Fruit fly (Drosophila melanogaster) Kc167 (cell line): ENCODE data around the gene mRpL46.
A peak's percentile ranks its signal among the peaks of the same experiment; 100 is the strongest.

Experiments used
- Myc ChIP-seq: fragments of >200 bp; optimal IDR thresholded peaks from 2 replicates; lab custom pipeline; 2017; ENCODE audit warnings: missing external identifiers
- Sin3A ChIP-seq: fragments of >200 bp; optimal IDR thresholded peaks from 2 replicates; lab custom pipeline; 2018; ENCODE audit warnings: missing external identifiers
- h ChIP-seq: fragments of >200 bp; optimal IDR thresholded peaks from 3 replicates; lab custom pipeline; 2018; ENCODE audit warnings: missing external identifiers
- insv ChIP-seq: fragments of >200 bp; optimal IDR thresholded peaks from 3 replicates; lab custom pipeline; 2018; ENCODE audit warnings: missing external identifiers
- psq ChIP-seq: fragments of >200 bp; optimal IDR thresholded peaks from 2 replicates; lab custom pipeline; 2017; ENCODE audit warnings: missing external identifiers
- ttk ChIP-seq: sonication (Bioruptor generic); optimal IDR thresholded peaks from 2 replicates; lab custom pipeline; 2017; ENCODE audit warnings: missing external identifiers

mRpL46 gene

DNA sequence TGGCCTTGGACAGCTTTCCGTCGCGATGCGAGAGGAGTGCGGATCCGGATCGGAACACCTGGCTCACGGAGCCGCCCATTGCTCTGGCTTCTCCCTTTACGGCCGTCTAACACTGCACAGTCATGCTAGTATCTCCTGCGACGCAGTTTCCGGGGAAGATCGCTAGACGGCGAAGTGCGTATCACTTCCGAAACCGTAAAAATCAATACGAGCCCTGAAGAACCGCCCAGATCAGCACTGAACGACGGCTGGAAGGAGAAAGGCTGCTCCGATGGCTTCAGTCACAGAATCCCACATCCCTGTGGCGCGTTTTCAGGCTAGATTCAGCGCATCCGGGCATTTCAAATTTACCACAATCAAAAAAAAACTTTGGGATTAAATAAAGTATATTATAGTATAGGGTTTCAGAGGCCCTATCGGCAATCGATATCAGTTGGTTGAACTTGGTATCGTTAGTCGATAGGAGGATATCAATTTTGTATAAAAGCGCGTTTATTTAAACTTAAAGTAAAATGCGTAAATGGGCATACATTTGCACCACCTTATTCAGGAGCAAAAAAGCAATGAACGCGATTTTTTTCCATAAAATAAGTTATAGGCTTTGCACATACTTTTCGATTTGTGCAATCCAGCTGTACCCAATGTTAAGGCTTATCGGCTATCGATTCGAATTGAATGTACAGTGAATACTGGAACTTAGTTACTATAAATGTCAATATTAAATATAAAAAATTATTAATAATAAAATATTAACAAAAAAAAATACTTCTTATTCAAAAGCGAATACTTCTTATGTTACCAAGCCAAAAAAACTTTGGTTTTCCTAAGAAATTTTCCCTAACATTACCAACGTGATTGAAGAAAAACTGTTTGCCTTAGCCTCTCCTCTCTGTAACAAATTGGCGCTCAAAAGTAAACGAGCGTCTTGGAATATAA, 2.3 kb upstream of the mRpL46 start, which contains the start of the genes CG13933 and PolD2:
CG13933 (minus strand) TSS at position 435 of the 936 bp plus-strand sequence.
PolD2 (plus strand) TSS at position 921 of the 936 bp plus-strand sequence.
- TF ChIP-seq ttk (lab: Kevin White, UChicago) = no peak
- no peak for TF ChIP-seq Myc (lab: Kevin White, UChicago)
- no peak for TF ChIP-seq insv
- TF ChIP-seq h (lab: Kevin White, UChicago) = no peak
- no peak for TF ChIP-seq Sin3A (lab: Kevin White, UChicago)
- TF ChIP-seq psq (lab: Kevin White, UChicago) = no peak

DNA sequence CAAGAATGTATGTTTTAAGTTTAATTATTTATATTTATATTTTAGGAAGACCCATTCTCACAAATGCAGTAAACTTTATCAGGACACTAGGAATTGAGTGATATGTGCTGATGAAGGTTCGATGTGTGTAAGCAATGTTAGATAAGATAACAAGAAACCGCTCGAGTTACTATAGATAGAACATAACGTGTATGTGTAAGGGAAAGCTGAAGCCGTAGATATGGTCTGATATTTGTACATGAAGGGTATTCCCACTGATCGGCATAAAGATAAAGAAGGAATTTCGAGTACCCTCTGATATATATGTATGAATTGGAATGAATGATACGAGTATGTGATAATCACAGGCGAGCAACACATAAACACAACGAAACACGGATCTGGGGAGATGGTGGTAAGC, 6.9 kb downstream of the mRpL46 start:
- TF ChIP-seq ttk (lab: Kevin White, UChicago) (no peak), insv (no peak), h (lab: Kevin White, UChicago) (no peak), Myc (lab: Kevin White, UChicago) (no peak), Sin3A (lab: Kevin White, UChicago) (no peak), psq (lab: Kevin White, UChicago) (no peak)

DNA sequence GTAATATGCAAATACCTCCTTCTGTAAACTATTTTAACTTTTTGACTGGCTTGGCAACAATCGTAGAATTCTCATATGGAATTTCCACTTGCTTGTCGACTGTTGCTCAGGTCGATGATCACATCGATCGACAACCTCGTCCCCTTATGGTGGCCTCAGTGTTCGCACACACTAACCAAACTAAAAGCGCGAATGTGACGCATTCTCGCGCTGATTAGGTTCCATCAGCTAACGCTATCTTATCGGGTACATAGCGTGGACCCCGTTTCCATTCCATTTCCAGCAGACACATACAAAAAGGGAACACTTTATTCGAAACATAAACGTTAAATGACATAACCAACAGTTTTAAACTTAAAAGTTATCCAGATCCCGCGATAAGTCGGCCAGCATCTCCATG, 12.1 kb downstream of the mRpL46 start:
- TF ChIP-seq h (lab: Kevin White, UChicago) (no peak), Myc (lab: Kevin White, UChicago) (no peak), Sin3A (lab: Kevin White, UChicago) (no peak), ttk (lab: Kevin White, UChicago) (no peak), insv (no peak), psq (lab: Kevin White, UChicago) (no peak)

DNA sequence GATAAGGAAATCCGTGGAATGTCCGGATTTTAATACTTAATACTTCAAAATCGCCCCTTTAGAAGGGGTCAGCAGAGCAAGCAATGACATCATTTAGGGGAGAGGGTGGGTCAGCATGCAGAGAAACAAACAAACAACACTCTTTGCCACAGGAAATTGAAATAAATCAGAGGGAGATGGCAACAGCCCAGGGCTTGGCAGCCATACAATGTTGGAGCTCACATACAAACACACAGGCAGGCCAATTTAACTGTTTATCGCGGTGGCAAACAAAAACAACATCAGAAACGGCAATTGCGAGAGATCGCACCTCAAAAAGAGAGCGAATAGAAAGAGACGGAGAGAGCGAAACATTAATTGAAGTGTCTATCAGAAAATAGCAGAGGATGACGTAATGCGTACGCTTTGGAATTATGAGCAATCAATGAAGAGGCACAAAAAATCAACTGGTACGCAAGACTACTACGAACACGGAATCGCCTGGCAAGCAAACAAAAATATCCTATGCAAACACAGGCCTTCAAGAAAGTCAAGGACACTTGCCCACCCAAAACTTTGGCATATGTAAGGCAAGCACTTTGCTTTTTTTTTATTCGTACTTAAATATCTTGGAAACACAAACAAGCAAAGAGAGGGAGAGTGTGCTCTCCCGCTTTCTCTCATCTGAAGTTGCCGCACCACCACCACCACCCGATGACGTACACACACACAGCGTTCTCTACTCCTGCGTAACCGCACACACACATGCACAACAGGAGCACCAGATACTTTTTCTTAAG, 17.1 kb downstream of the mRpL46 start:
- TF ChIP-seq ttk (lab: Kevin White, UChicago) (no peak), Myc (lab: Kevin White, UChicago) (no peak), psq (lab: Kevin White, UChicago) (no peak), insv (no peak), Sin3A (lab: Kevin White, UChicago) (no peak)

DNA sequence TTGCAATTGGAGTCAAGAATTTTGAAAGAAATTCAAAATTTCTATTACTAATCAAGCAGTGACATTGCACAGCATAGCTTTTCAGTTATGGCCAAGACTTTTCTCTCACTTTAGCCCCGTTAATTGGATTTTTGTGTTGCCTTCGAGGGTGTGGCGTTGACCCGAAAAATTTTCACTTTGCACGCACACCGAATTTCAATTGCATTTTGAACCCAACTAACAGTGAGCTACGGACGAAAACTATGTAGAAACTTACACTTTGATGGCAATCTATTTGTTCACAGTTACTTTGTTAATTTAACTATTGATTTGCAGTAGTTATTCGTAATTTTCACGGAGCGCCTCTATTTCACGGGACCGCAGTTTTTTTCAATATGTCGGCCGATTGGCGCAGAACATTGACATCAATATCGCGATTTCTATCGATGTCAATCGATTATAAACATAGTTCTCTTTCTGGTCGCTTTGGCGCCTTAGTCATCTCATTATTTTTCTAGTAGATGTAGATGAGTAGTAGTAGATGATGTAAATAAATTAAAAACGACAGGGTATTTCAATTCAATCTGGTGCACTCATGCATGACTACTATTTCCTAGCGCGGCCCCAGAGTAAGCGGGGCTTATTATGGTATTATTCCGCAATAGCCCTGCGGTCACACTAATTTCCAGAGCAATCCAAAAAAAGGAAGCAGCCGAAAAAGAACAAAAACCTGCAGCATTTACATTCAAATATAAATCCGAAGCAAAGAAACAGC, 17.9 kb downstream of the mRpL46 start, which contains the start of the genes alpha-Spec, dlt and Cdc37:
alpha-Spec (minus strand) TSS at position 386 of the 754 bp plus-strand sequence.
dlt (minus strand) TSS at position 386 of the 754 bp plus-strand sequence.
Cdc37 (plus strand) TSS at position 450 of the 754 bp plus-strand sequence.
- no peak for TF ChIP-seq insv
- TF ChIP-seq h (lab: Kevin White, UChicago) = no peak
- TF ChIP-seq ttk (lab: Kevin White, UChicago) = no peak
- no peak for TF ChIP-seq psq (lab: Kevin White, UChicago)
- TF ChIP-seq Myc (lab: Kevin White, UChicago) = no peak
- TF ChIP-seq Sin3A (lab: Kevin White, UChicago) = no peak

DNA sequence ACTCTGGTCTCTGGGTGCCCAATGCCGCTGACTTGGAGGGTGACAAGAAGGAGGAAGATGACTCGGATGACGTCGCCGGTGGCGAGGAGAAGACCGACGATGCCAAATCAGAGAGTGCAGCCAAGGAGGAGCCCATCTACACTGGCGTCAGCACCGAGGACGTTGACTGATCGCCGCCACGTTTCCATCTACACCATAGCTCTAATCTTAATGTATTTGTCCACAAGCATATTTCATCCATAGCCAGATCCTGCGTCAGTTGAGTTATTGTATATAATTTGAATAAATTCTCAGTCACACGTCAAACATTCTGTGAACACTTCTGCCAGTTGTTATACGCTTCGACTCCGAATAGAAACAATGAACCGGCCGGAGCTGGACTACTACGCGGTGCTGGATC, 19.8 kb downstream of the mRpL46 start, which contains the start of gene CG12020:
CG12020 (plus strand) TSS at position 301 of the 400 bp plus-strand sequence.
- TF ChIP-seq Sin3A (lab: Kevin White, UChicago) (no peak), insv (no peak), Myc (lab: Kevin White, UChicago) (no peak), h (lab: Kevin White, UChicago) (no peak), psq (lab: Kevin White, UChicago) (no peak), ttk (lab: Kevin White, UChicago) (no peak)

DNA sequence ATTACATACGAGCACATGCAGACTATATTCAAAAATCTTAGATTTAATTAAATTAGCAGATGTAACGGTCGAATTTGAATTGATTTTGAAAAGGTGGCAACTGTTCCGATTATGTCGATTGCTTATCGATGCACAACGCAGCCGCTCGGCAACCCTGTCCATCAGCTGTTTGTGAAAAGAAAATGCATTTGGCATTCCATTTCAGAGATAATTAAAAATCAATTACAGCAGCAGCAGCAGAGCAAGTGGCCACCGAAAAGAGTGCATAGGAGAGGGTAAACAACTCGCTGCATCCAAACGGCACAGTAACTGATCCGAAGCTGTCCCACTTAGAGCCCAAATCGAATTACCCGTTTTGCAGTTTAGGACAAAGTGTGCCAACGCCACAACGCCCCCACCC, 21.4 kb downstream of the mRpL46 start, which contains the start of gene Patj:
Patj (plus strand) TSS at position 155 of the 400 bp plus-strand sequence.
- TF ChIP-seq Myc (lab: Kevin White, UChicago) (no peak), ttk (lab: Kevin White, UChicago) (no peak), h (lab: Kevin White, UChicago) (no peak), psq (lab: Kevin White, UChicago) (no peak), Sin3A (lab: Kevin White, UChicago) (no peak), insv (no peak)

DNA sequence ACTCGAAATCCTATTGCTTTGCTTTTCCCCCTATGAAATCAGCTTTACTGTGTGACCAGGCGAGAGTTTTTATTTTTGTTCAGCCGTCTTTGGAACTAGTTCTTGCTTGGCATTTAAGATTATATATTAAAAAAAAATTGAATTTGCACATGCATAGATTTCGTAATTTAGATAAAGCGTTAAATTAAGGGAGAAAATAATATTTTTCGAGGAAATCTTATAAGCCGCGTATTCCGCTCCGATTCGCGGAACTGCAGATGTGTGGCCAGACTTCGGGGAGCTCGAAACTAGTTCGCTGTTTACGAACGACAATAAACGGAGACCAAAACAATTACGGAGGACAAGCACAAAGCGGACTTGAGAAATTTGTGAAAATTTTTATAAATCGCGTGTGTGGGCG, 25.6 kb downstream of the mRpL46 start, which contains the start of the genes JTBR and CG42676:
JTBR (minus strand) TSS at position 55 of the 400 bp plus-strand sequence.
CG42676 (plus strand) TSS at position 306 of the 400 bp plus-strand sequence.
- TF ChIP-seq psq (lab: Kevin White, UChicago) (peak; percentile 58), Sin3A (lab: Kevin White, UChicago) (no peak)

DNA sequence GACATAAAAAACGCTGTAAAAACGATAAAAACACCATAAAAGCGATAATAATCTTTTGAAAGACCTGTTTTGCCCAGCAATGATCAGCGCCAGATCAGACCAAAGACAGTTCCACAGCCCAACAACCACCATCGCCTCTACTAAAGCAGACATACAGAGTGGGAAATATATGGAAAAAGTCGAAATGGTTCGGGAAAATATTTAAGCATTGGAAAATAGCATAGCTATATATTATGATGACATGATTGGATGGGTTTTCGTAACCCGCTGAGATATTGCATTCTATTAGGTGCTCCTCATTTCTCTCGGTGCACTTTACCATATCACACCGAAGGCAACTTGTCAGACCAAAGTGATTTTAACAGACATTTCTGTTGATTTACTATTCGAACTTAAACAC, 31.4 kb downstream of the mRpL46 start:
- TF ChIP-seq insv = no peak
- TF ChIP-seq h (lab: Kevin White, UChicago) = no peak
- no peak for TF ChIP-seq Sin3A (lab: Kevin White, UChicago)
- TF ChIP-seq psq (lab: Kevin White, UChicago) = no peak
- TF ChIP-seq Myc (lab: Kevin White, UChicago) = no peak

DNA sequence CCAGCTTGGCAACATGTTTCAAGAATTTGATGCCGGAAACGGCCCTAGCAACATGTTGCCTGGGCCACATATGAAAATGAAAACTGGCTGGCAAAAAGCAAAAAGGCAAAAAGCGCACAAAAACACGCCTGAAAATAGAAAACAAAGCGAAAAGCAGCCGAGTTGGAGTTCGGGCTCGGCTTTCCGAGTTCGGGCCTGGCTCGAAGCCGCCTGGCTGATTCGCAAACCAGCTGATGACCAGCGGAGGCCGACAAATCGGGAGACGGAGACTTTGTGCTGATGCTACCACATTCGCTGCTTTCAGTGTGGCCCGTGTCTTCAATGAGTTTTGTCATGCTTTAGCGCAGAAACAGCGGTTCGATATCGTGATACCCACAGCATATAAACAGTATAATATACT, 33.0 kb downstream of the mRpL46 start, which contains the start of gene GV1:
GV1 (plus strand) TSS at position 301 of the 400 bp plus-strand sequence.
- no peak for TF ChIP-seq h (lab: Kevin White, UChicago)
- no peak for TF ChIP-seq Sin3A (lab: Kevin White, UChicago)
- no peak for TF ChIP-seq Myc (lab: Kevin White, UChicago)
- no peak for TF ChIP-seq insv
- TF ChIP-seq psq (lab: Kevin White, UChicago) = no peak
- TF ChIP-seq ttk (lab: Kevin White, UChicago) = no peak
